Fruit fly (Drosophila melanogaster) S2 (cell line): ENCODE data around the gene CG10337.

Experiments used
- CG8478 ChIP-seq: fragments of >200 bp; optimal IDR thresholded peaks from 2 replicates; lab custom pipeline; 2018
- CTCF ChIP-seq, 2 experiments: fragments of >200 bp; optimal IDR thresholded peaks; 2 replicates each; lab custom pipeline; 2018

CG10337 gene

DNA sequence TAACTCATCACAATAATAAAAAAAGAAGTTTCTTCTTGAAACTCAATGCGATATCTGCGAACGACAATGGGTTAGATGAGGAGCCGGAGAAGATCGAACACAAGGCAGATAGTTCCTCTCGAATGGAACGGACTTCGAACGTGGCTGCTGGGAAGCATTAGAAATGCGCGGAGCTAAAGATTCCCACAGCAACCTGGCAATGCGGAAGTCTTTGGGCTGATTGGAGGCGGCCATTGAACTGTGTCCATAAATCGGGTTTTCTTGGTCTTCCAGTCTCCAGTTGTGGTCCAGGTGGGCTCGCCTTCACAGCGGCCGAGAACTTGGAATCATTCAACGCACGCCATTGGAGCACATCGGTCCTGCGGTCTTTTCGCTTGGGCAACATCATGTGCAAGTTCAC lies 6.5 kb downstream of the CG10337 start, which contains the start of gene CG13081:
CG13081 (plus strand) TSS at position 301 of the 400 bp plus-strand sequence.
- TF ChIP-seq CTCF (optimal IDR thresholded peaks at IDR 0.05; lab: Kevin White, UChicago) (no peak), CG8478 (lab: Kevin White, UChicago) (no peak)

DNA sequence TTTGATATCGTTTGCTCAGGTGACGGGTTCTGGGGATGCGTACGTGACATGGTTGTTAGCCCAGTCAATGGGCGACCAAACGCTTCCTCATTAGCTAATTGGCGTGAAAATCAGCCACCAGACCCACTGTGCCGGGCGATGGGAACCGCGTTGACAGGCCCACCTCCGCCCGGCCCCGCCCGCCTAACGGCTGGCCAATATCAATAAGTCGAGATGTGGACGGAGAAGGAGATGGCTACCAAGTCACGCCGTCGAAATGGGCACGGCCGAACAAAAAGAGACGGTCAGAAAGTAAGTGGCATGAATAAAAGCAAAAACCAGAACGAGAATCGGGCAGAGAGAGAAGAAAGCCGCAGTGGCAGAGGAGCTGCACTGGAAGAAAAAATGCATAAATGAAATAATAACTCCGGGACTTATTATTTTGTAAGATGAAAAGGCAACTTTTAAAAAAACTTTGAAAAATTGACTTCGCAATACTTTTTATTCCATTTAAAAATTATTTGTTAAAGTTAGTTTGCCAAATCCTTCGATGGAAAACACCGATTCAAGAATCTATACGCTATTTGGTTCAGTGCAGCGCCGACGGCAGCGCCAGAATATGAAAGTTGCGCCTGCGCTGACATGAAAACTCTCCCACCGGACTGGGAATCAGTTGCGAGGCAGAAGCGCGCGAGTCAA lies 8.8 kb downstream of the CG10337 start, which contains the start of gene CG13082:
CG13082 (plus strand) TSS at position 647 of the 678 bp plus-strand sequence.
- TF ChIP-seq CTCF (optimal IDR thresholded peaks at IDR 0.05; lab: Kevin White, UChicago) (no peak), CG8478 (lab: Kevin White, UChicago) (no peak)

DNA sequence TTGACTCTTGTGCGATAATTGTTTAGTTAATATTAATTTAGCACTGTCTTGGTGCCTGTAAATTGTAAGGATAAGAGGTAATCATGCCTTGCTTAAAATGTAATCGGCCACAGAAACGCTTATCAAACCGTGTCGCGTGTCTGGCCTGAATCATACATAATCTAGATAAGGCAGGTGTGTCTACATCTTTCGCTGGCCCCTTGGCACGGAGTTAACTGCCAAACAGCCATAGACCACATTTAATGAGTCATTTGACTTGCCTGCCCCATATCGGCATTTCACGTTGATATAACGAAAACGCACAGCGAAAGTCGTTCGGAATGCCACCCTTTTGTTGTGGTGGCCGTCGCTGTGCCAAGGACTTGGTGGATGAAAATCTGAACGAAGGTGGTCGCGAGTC lies 11.5 kb downstream of the CG10337 start, which contains the start of gene CG31697:
CG31697 (plus strand) TSS at position 215 of the 400 bp plus-strand sequence.
- TF ChIP-seq CG8478 (lab: Kevin White, UChicago) = no peak
- TF ChIP-seq CTCF (optimal IDR thresholded peaks at IDR 0.05; lab: Kevin White, UChicago) = no peak

DNA sequence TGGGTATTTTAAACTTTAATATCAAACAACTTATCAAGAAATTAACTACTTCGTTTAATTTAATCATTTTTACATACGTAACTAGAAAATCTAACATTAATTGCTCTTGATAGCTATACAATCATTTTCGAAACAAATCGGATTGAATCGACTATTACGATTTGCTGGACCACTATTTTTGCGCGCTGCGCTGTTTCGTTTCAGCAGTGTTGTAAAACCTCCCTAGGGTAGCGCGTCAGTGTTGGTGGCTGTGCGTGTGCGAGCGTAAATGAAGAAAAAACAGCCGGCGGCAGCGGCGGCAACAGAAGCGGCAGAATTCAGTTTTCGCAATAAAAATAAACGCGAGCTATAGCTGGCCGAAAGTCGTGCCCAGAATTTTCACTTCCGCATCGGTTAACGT lies 13.5 kb downstream of the CG10337 start, which contains the start of gene CG33116:
CG33116 (plus strand) TSS at position 233 of the 400 bp plus-strand sequence.
- TF ChIP-seq CTCF (optimal IDR thresholded peaks at IDR 0.05; lab: Kevin White, UChicago) (no peak), CG8478 (lab: Kevin White, UChicago) (no peak)

DNA sequence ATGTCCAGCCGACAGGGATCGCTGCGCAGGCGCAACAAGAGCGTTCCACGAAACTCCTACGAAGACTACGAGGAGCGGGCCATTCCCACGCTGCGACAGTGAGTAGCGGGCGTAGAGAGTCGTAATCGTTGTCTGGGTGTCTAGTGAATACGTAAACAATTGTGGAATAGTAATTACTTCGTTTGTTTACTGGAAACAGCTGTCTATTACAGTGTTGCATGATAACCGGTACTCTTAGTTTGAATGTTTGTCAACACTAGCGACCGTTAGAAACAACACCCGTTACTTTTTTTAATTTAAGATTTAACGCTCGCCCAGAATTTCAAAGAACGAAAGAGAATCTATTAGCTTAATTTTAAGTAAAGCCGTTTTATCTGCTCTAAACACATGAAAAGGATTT lies 16.7 kb downstream of the CG10337 start, which contains the start of gene CG10165:
CG10165 (minus strand) TSS at position 214 of the 400 bp plus-strand sequence.
- no peak for TF ChIP-seq CTCF (optimal IDR thresholded peaks at IDR 0.05; lab: Kevin White, UChicago)
- no peak for TF ChIP-seq CG8478 (lab: Kevin White, UChicago)

DNA sequence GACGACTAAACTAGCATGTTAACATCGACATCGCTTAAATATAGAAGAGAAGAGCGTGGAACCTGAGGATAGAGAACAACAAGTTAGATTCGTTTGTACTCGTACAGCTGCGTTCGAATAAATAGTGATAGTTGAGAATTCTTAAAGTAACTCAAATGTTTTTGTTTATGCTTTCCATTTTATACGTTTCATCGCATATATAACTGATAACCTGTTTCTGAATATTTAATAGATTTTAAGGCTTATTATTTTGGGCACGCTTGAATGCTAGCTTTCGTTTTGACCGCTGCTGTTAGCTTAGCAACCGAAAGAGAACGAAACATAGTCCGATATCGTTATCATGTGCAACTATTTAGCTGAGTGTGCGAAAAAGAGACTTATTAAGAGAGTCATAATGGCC lies 18.5 kb downstream of the CG10337 start:
- TF ChIP-seq CG8478 (lab: Kevin White, UChicago) (no peak), CTCF (optimal IDR thresholded peaks at IDR 0.05; lab: Kevin White, UChicago) (no peak)

DNA sequence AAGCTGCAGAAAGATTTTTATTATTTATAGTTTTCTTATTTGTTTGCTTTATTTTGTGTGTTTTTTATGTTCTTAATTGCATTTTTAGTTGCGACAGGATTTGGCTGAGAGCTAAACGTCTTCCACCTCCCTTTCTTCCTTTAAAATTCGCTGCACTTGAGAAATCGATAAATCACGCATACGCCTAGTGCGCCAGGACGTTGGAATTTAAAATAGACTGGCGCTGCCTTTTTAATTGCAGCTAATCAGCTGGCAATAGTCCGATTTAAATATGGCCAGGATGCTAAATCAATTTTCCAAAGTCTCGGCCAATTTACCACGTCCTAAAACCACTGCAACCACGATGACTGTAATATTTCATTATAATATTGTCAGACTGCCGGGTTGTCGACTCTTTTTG lies 19.9 kb downstream of the CG10337 start:
- TF ChIP-seq CTCF (optimal IDR thresholded peaks at IDR 0.05; lab: Kevin White, UChicago) (no peak), CG8478 (lab: Kevin White, UChicago) (no peak)

DNA sequence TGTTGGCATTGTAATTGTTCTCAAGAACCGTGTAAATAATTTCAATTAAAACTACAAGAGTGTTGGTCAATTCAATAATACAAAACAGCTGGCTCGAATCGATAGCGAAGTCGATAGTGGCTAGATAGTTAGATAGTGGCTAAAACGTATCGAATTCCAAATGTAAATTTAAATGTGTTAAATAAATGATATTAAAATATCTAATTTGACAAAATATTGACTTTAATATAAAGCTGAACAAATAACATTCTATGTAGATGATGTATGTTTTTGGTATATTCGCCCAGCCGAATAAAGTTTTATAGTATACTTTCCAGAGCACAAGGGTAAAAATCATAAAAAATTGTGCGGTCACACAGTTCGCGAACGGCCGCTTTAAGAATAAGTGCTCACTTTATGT lies 20.4 kb downstream of the CG10337 start, which contains the start of the genes Dpm1 and CG10137:
Dpm1 (minus strand) TSS at position 53 of the 400 bp plus-strand sequence.
CG10137 (plus strand) TSS at position 371 of the 400 bp plus-strand sequence.
- TF ChIP-seq CG8478 (lab: Kevin White, UChicago) (no peak), CTCF (optimal IDR thresholded peaks at IDR 0.05; lab: Kevin White, UChicago) (no peak)

DNA sequence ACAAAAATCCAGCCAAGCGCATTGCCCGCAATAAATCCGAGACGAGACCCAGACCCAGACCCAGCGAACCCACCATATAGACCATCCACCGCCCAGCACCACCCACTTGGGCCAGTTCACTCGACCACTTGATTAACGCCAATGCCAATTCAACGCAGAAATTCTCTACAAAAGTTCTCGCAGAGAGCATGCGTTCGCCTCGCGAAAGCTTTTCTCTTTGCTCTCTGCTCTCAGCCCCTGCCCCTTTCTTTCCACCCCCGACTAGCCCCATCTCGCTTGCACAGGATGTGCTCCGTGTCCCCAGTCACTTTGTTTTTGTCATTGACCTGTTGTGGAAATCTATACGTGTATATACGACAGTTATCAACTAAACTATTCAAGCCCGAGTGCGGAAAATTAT lies 27.1 kb downstream of the CG10337 start:
- TF ChIP-seq CTCF (optimal IDR thresholded peaks at IDR 0.05; lab: Kevin White, UChicago) (no peak), CG8478 (lab: Kevin White, UChicago) (no peak)

DNA sequence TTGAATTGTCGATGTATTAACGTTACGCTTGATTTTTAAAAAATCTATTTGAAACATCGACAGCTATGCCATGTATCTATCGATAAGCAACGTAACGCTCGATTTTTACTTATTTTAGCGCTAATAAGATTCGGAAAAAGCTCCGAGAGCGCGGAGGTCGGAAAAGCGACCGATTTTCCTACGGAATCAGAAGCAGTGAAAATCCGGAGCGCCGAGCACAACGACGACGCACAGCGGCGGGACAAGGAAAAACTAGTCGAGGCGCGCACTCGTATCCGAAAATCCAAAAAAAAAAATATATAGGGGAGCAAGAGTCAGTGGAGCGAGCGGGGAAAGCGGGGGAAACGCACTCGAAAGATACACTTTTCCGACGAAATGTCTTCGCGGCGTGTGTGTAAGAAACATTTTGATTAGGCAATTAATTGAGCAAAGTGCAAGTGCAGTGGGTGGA lies 28.1 kb downstream of the CG10337 start, which contains the start of gene CG10132:
CG10132 (plus strand) TSS at position 189 of the 451 bp plus-strand sequence.
- TF ChIP-seq CG8478 (lab: Kevin White, UChicago) = no peak
- no peak for TF ChIP-seq CTCF (optimal IDR thresholded peaks at IDR 0.05; lab: Kevin White, UChicago)

DNA sequence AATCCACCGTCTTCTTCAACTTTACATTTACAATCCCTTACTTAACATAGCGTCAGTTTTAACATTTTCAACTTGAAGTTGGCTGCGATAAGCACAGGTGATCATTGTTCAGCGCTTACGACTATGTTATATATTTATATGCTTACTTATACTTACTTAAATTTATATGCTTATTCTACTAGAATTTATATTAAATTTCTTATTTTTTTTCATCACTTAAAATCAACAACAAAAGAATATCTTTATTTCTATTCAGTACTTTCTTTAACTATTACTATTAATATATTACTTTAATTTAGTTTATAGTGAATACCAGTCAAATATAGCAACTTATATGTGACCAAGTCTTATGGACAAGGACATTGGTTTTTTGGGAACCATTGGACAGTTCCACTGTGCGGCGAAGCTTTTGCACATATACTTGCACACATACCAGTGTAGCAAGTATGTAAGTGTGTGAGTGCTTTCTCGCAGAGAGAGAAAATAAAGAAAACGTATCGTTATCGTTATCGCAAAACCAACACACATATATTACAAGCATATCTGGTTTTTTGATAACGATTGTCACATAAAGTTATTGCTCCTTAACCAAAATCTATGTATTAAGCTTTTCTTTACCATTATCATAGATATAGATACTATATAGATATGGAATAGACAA lies 29.5 kb downstream of the CG10337 start, which contains the start of gene Hasp:
Hasp (minus strand) TSS at position 51 of the 661 bp plus-strand sequence.
- TF ChIP-seq CTCF (optimal IDR thresholded peaks at IDR 0.05; lab: Kevin White, UChicago) (no peak), CG8478 (lab: Kevin White, UChicago) (no peak)

DNA sequence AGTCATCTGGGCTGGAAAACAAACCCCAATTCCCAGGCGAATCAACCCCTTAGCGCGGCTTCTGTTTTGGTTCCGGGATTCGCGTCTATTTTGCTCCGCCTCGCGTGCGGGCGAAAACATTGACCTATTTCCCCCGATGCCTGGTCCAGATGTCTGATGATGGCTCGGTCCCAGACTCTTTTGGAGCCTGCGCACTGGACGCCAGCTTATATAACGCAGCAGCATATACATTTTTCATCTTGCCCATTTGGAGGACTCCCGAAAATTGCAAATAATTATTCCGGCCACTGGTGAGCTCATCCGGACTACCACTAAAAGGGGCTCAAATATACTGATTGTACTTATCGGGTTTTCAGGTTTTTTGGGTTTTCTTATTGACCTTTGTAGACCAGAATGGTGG lies 30.7 kb downstream of the CG10337 start:
- TF ChIP-seq CG8478 (lab: Kevin White, UChicago) (no peak), CTCF (optimal IDR thresholded peaks at IDR 0.05; lab: Kevin White, UChicago) (no peak)

DNA sequence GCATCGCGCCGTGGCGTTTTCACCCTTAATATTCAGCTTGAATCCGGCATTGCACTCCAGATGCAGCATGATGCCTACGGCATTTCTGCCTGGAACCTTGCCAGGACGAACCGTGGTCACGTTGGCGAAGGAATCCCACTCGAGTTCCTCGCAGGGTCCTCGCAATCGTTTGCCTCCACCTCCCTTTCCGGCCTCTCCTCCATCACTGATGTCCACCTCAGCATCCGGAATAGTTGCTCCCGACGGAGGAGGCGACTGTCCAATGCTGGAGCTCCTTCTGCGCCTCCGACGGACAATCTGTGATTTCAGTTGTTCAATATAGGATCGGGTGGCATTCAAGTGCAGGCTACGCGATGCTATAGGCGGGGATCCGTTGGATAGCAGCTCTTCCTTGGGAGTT lies 34.6 kb downstream of the CG10337 start:
- no peak for TF ChIP-seq CG8478 (lab: Kevin White, UChicago)

DNA sequence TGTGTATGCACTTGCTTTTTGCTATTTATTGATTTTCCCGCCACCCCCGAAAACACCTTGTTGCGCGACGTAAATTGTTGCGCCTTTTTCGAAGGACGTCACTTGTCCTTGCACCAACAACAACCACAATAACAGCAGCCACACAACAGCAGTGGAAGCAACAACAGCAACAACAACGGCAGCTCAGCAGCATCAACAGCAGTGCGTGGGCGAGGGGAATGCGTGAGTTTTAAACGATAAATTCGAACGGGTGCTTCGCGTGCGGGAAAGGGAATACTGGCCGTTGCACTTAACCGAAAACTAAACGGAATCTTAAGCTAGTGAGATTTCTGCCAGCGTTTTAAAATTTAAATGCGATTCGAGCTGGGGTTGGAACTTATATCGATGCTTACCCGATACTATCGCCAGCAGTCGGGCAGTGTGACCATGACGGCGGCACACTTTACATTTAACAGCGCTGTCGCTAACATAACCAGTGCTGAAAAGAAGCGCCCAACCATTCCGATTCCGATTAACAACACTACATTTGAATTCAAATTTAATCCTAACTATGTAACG lies 38.3 kb downstream of the CG10337 start, which contains the start of gene cyst:
cyst (minus strand) TSS at position 404 of the 558 bp plus-strand sequence.
- TF ChIP-seq CG8478 (lab: Kevin White, UChicago) (no peak), CTCF (optimal IDR thresholded peaks at IDR 0.05; lab: Kevin White, UChicago) (peak in 1 of 2 experiments; percentile 27)
